Fruit fly (Drosophila melanogaster) whole organism, embryonic: ENCODE results near the gene Nmt.

Experiments used
- Adf1 ChIP-seq: fragments of 200-800 bp; sonication (Bioruptor generic); IDR thresholded peaks from 2 replicates; pipeline ENCODE4 v1.3.6; 2022; ENCODE audit warnings: missing biosample characterization, missing genetic modification characterization
- Aef1 ChIP-seq: fragments of 200-800 bp; sonication (Bioruptor generic); IDR thresholded peaks from 3 replicates; pipeline ENCODE4 v1.3.6; 2022; ENCODE audit warnings: missing biosample characterization, missing genetic modification characterization
- B-H2 ChIP-seq: fragments of 200-800 bp; sonication (Bioruptor generic); optimal IDR thresholded peaks from 2 replicates; lab custom pipeline; 2018; ENCODE audit warnings: missing biosample characterization, mild to moderate bottlenecking, missing genetic modification characterization
- C15 ChIP-seq: fragments of 200-800 bp; sonication (Bioruptor generic); IDR thresholded peaks from 3 replicates; pipeline ENCODE4 v1.3.6; 2022; ENCODE audit warnings: missing biosample characterization, missing genetic modification characterization
- CG10366 ChIP-seq: fragments of 200-800 bp; sonication (Bioruptor generic); IDR thresholded peaks from 2 replicates; pipeline ENCODE4 v1.3.6; 2022; ENCODE audit warnings: missing biosample characterization, missing genetic modification characterization
- CG10431 ChIP-seq: fragments of 200-800 bp; sonication (Bioruptor generic); optimal IDR thresholded peaks from 3 replicates; lab custom pipeline; 2018; ENCODE audit warnings: missing biosample characterization, mild to moderate bottlenecking, missing genetic modification characterization
- CG10543 ChIP-seq: fragments of 200-800 bp; sonication (Bioruptor generic); optimal IDR thresholded peaks from 3 replicates; lab custom pipeline; 2017; ENCODE audit warnings: missing biosample characterization, mild to moderate bottlenecking, missing genetic modification characterization, moderate library complexity
- CG10654 ChIP-seq: fragments of 200-800 bp; sonication (Bioruptor generic); optimal IDR thresholded peaks from 2 replicates; lab custom pipeline; 2016; ENCODE audit warnings: missing biosample characterization, missing genetic modification characterization
- CG11085 ChIP-seq: fragments of 200-800 bp; sonication (Bioruptor generic); IDR thresholded peaks from 2 replicates; pipeline ENCODE4 v1.3.6; 2022; ENCODE audit warnings: missing biosample characterization, missing genetic modification characterization
- CG11456 ChIP-seq: fragments of 200-800 bp; sonication (Bioruptor generic); IDR thresholded peaks from 3 replicates; pipeline ENCODE4 v1.3.6; 2022; ENCODE audit warnings: missing biosample characterization, missing genetic modification characterization
- CG14050 ChIP-seq: fragments of 200-800 bp; sonication (Bioruptor generic); IDR thresholded peaks from 3 replicates; pipeline ENCODE4 v1.3.6; 2022; ENCODE audit warnings: missing biosample characterization, missing genetic modification characterization
- CG14441 ChIP-seq: fragments of 200-800 bp; sonication (Bioruptor generic); IDR thresholded peaks from 2 replicates; pipeline ENCODE4 v1.3.6; 2022; ENCODE audit warnings: missing biosample characterization, missing genetic modification characterization
- CG15479 ChIP-seq: fragments of 200-800 bp; sonication (Bioruptor generic); optimal IDR thresholded peaks from 3 replicates; lab custom pipeline; 2019; ENCODE audit warnings: missing biosample characterization, mild to moderate bottlenecking, missing genetic modification characterization, moderate library complexity
- CG18764 ChIP-seq: fragments of 200-800 bp; sonication (Bioruptor generic); optimal IDR thresholded peaks from 3 replicates; lab custom pipeline; 2016; ENCODE audit warnings: missing biosample characterization, missing genetic modification characterization
- CG2712 ChIP-seq: fragments of 200-800 bp; optimal IDR thresholded peaks from 3 replicates; lab custom pipeline; 2019; ENCODE audit warnings: missing biosample characterization, mild to moderate bottlenecking, missing genetic modification characterization, moderate library complexity
- CG30020 ChIP-seq: fragments of 200-800 bp; optimal IDR thresholded peaks from 2 replicates; lab custom pipeline; 2019; ENCODE audit warnings: missing biosample characterization, mild to moderate bottlenecking, missing genetic modification characterization, moderate library complexity
- CG3995 ChIP-seq: fragments of 200-800 bp; sonication (Bioruptor generic); optimal IDR thresholded peaks from 3 replicates; lab custom pipeline; 2016; ENCODE audit warnings: missing biosample characterization, missing genetic modification characterization
- CG4730 ChIP-seq: fragments of 200-800 bp; sonication (Bioruptor generic); IDR thresholded peaks from 2 replicates; pipeline ENCODE4 v1.3.6; 2022; ENCODE audit warnings: missing biosample characterization, missing genetic modification characterization
- CG4854 ChIP-seq: fragments of 200-800 bp; sonication (Bioruptor generic); optimal IDR thresholded peaks from 2 replicates; lab custom pipeline; 2016; ENCODE audit warnings: missing biosample characterization, missing genetic modification characterization, inconsistent platforms
- CG8089 ChIP-seq: fragments of 200-800 bp; sonication (Bioruptor generic); optimal IDR thresholded peaks from 3 replicates; lab custom pipeline; 2016; ENCODE audit warnings: missing biosample characterization, missing genetic modification characterization
- CG8290 ChIP-seq, 3 experiments: fragments of 200-800 bp; sonication (Bioruptor generic); optimal IDR thresholded peaks; 2 replicates each; lab custom pipeline; 2016 to 2019; ENCODE audit warnings: missing biosample characterization in 3 of 3, missing genetic modification characterization in 3 of 3, mild to moderate bottlenecking in 2 of 3, moderate library complexity in 1 of 3
- CG8388 ChIP-seq: fragments of 200-800 bp; sonication (Bioruptor generic); optimal IDR thresholded peaks from 2 replicates; lab custom pipeline; 2019; ENCODE audit warnings: missing biosample characterization, mild to moderate bottlenecking, missing genetic modification characterization, moderate library complexity
- D19B ChIP-seq: fragments of 200-800 bp; sonication (Bioruptor generic); optimal IDR thresholded peaks from 2 replicates; lab custom pipeline; 2017; ENCODE audit warnings: missing biosample characterization, mild to moderate bottlenecking, missing genetic modification characterization
- Dbx ChIP-seq: fragments of 200-800 bp; sonication (Bioruptor generic); IDR thresholded peaks from 3 replicates; pipeline ENCODE4 v1.3.6; 2022; ENCODE audit warnings: missing biosample characterization, missing genetic modification characterization
- Fer1 ChIP-seq: fragments of 200-800 bp; sonication (Bioruptor generic); optimal IDR thresholded peaks from 2 replicates; lab custom pipeline; 2017; ENCODE audit warnings: missing biosample characterization, mild to moderate bottlenecking, missing genetic modification characterization
- HLH4C ChIP-seq: fragments of 200-800 bp; sonication (Bioruptor generic); IDR thresholded peaks from 3 replicates; pipeline ENCODE4 v1.3.6; 2022; ENCODE audit warnings: missing biosample characterization, missing genetic modification characterization; ENCODE audit not compliant: partially characterized antibody
- Hr51 ChIP-seq, 2 experiments: fragments of 200-800 bp; sonication (Bioruptor generic); optimal IDR thresholded peaks; 2 replicates in 1 of 2; 3 replicates in 1 of 2; lab custom pipeline; 2016 to 2018; ENCODE audit warnings: missing biosample characterization in 2 of 2, missing genetic modification characterization in 2 of 2, mild to moderate bottlenecking in 1 of 2, moderate library complexity in 1 of 2
- NC2β ChIP-seq: fragments of 200-800 bp; sonication (Bioruptor generic); optimal IDR thresholded peaks from 2 replicates; lab custom pipeline; 2016; ENCODE audit warnings: missing biosample characterization, missing genetic modification characterization
- bowl ChIP-seq: fragments of 200-800 bp; sonication (Bioruptor generic); IDR thresholded peaks from 2 replicates; pipeline ENCODE4 v1.3.6; 2022; ENCODE audit warnings: missing biosample characterization, missing genetic modification characterization
- cas ChIP-seq: fragments of 200-800 bp; sonication (Bioruptor generic); IDR thresholded peaks from 2 replicates; pipeline ENCODE4 v1.3.6; 2022; ENCODE audit warnings: missing biosample characterization, missing genetic modification characterization
- dan ChIP-seq: fragments of 200-800 bp; sonication (Bioruptor generic); IDR thresholded peaks from 2 replicates; pipeline ENCODE4 v1.3.6; 2022; ENCODE audit warnings: missing biosample characterization, missing genetic modification characterization
- danr ChIP-seq: fragments of 200-800 bp; sonication (Bioruptor generic); IDR thresholded peaks from 2 replicates; pipeline ENCODE4 v1.3.6; 2022; ENCODE audit warnings: missing biosample characterization, missing genetic modification characterization
- eve ChIP-seq, 2 experiments: fragments of >200 bp; optimal IDR thresholded peaks; 2 replicates each; lab custom pipeline; 2017; ENCODE audit warnings: missing biosample characterization in 2 of 2, missing genetic modification characterization in 2 of 2
- eyg ChIP-seq: fragments of 200-800 bp; sonication (Bioruptor generic); optimal IDR thresholded peaks from 3 replicates; lab custom pipeline; 2016; ENCODE audit warnings: missing biosample characterization, missing genetic modification characterization
- grau ChIP-seq: fragments of 200-800 bp; optimal IDR thresholded peaks from 3 replicates; lab custom pipeline; 2019; ENCODE audit warnings: missing biosample characterization, mild to moderate bottlenecking, missing genetic modification characterization, moderate library complexity
- gro ChIP-seq: fragments of 200-800 bp; sonication (Bioruptor generic); optimal IDR thresholded peaks from 2 replicates; lab custom pipeline; 2016; ENCODE audit warnings: missing biosample characterization, missing genetic modification characterization
- insv ChIP-seq, 2 experiments: fragments of 200-800 bp; sonication (Bioruptor generic); optimal IDR thresholded peaks; 3 replicates each; lab custom pipeline; 2016 to 2018; ENCODE audit warnings: missing biosample characterization in 2 of 2, missing genetic modification characterization in 2 of 2
- kah ChIP-seq: fragments of 200-800 bp; sonication (Bioruptor generic); optimal IDR thresholded peaks from 2 replicates; lab custom pipeline; 2018; ENCODE audit warnings: missing biosample characterization, mild to moderate bottlenecking, missing genetic modification characterization
- kni ChIP-seq: fragments of 200-800 bp; sonication (Bioruptor generic); optimal IDR thresholded peaks from 3 replicates; lab custom pipeline; 2017; ENCODE audit warnings: mild to moderate bottlenecking, missing biosample characterization, missing genetic modification reagents, missing genetic modification characterization
- nau ChIP-seq: fragments of 200-800 bp; sonication (Bioruptor generic); optimal IDR thresholded peaks from 3 replicates; lab custom pipeline; 2017; ENCODE audit warnings: missing biosample characterization, mild to moderate bottlenecking, missing genetic modification characterization, missing genetic modification reagents
- nerfin-2 ChIP-seq: fragments of 200-800 bp; sonication (Bioruptor generic); IDR thresholded peaks from 2 replicates; pipeline ENCODE4 v1.3.6; 2022; ENCODE audit warnings: missing biosample characterization, missing genetic modification characterization; ENCODE audit not compliant: partially characterized antibody
- p53 ChIP-seq: fragments of 200-800 bp; sonication (Bioruptor generic); optimal IDR thresholded peaks from 2 replicates; lab custom pipeline; 2016; ENCODE audit warnings: missing biosample characterization, missing genetic modification characterization
- pnt ChIP-seq: fragments of 200-800 bp; sonication (Bioruptor generic); optimal IDR thresholded peaks from 3 replicates; lab custom pipeline; 2016; ENCODE audit warnings: missing biosample characterization, missing genetic modification characterization
- psq ChIP-seq: fragments of 200-800 bp; sonication (Bioruptor generic); optimal IDR thresholded peaks from 2 replicates; lab custom pipeline; 2017; ENCODE audit warnings: missing biosample characterization, missing genetic modification characterization
- sqz ChIP-seq: fragments of 200-800 bp; sonication (Bioruptor generic); optimal IDR thresholded peaks from 3 replicates; lab custom pipeline; 2018; ENCODE audit warnings: missing biosample characterization, mild to moderate bottlenecking, missing genetic modification characterization
- tap ChIP-seq: fragments of 200-800 bp; optimal IDR thresholded peaks from 3 replicates; lab custom pipeline; 2019; ENCODE audit warnings: missing biosample characterization, mild to moderate bottlenecking, missing genetic modification characterization, moderate library complexity
- twi ChIP-seq: fragments of 200-800 bp; optimal IDR thresholded peaks from 2 replicates; lab custom pipeline; 2019; ENCODE audit warnings: missing biosample characterization, mild to moderate bottlenecking, missing genetic modification characterization, moderate library complexity
- wor ChIP-seq: fragments of 200-800 bp; sonication (Bioruptor generic); IDR thresholded peaks from 2 replicates; pipeline ENCODE4 v1.3.6; 2022; ENCODE audit warnings: missing biosample characterization, missing genetic modification characterization
- zf30C ChIP-seq: fragments of 200-800 bp; sonication (Bioruptor generic); optimal IDR thresholded peaks from 3 replicates; lab custom pipeline; 2018; ENCODE audit warnings: missing biosample characterization, mild to moderate bottlenecking, missing genetic modification characterization

Gene Nmt

dm6 chr3L:8153206-8153996 lies 24.8 kb downstream of the Nmt start (continued):
- TF ChIP-seq psq (GFP tag; lab: Kevin White, UChicago) (no peak), eyg (GFP tag; lab: Kevin White, UChicago) (no peak), CG18764 (GFP tag; lab: Kevin White, UChicago) (peak; percentile 35), CG10543 (GFP tag; lab: Kevin White, UChicago) (no peak), zf30C (GFP tag; lab: Kevin White, UChicago) (no peak), Hr51 (GFP tag; optimal IDR thresholded peaks at IDR 0.05; lab: Kevin White, UChicago) (peak in 1 of 2 experiments; percentile 85), wor (GFP tag; lab: Robert Waterston, UW) (peak; percentile 39; the same call in 1 of the 2 replicates), HLH4C (GFP tag; lab: Robert Waterston, UW) (no peak), C15 (GFP tag; lab: Robert Waterston, UW) (no peak), CG11085 (GFP tag; lab: Robert Waterston, UW) (0 out of 2 replicates have a peak, but pooled peaks have one; percentile 14), cas (GFP tag; lab: Robert Waterston, UW) (no peak), grau (tag; lab: Kevin White, UChicago) (peak; percentile 56), nerfin-2 (no peak), pnt (GFP tag; lab: Kevin White, UChicago) (peak; percentile 36), dan (GFP tag; lab: Robert Waterston, UW) (no peak), NC2β (GFP tag; lab: Kevin White, UChicago) (peak; percentile 10), danr (GFP tag; lab: Robert Waterston, UW) (0 out of 2 replicates have a peak, but pooled peaks have one; percentile 23), Aef1 (peak; percentile 46; the same call in 1 of the 3 replicates), B-H2 (GFP tag; lab: Kevin White, UChicago) (no peak), eve (GFP tag; optimal IDR thresholded peaks at IDR 0.05; lab: Kevin White, UChicago) (peak in 1 of 2 experiments; percentile 62), sqz (GFP tag; lab: Kevin White, UChicago) (peak; percentile 27), CG10654 (GFP tag; lab: Kevin White, UChicago) (peak; percentile 45), CG4854 (GFP tag; lab: Kevin White, UChicago) (peak; percentile 3), CG11456 (GFP tag; lab: Robert Waterston, UW) (no peak), CG2712 (tag; lab: Kevin White, UChicago) (peak; percentile 33), CG8089 (peak; percentile 22), D19B (no peak), CG14441 (GFP tag; lab: Robert Waterston, UW) (peak; percentile 66), CG10431 (no peak), kni (GFP tag; lab: Kevin White, UChicago) (no peak), Dbx (GFP tag; lab: Robert Waterston, UW) (no peak), CG8388 (GFP tag; lab: Kevin White, UChicago) (peak; percentile 32), CG10366 (GFP tag; lab: Robert Waterston, UW) (peak; percentile 67), kah (peak; percentile 46), bowl (GFP tag; lab: Robert Waterston, UW) (no peak; the same call in 1 of the 2 replicates), nau (peak; percentile 62), insv (GFP tag; optimal IDR thresholded peaks at IDR 0.05; lab: Kevin White, UChicago) (no peak), Adf1 (GFP tag; lab: Robert Waterston, UW) (no peak), CG15479 (no peak), tap (tag; lab: Kevin White, UChicago) (peak; percentile 61), CG14050 (GFP tag; lab: Robert Waterston, UW) (peak; percentile 57), CG30020 (no peak), CG4730 (GFP tag; lab: Robert Waterston, UW) (0 out of 2 replicates have a peak, but pooled peaks have one; percentile 18), gro (GFP tag; lab: Kevin White, UChicago) (no peak), CG8290 (GFP tag; optimal IDR thresholded peaks at IDR 0.05; lab: Kevin White, UChicago) (no peak), CG8290 (tag; optimal IDR thresholded peaks at IDR 0.05; lab: Kevin White, UChicago) (no peak), CG3995 (no peak), Fer1 (peak; percentile 48), p53 (GFP tag; lab: Kevin White, UChicago) (no peak), twi (tag; lab: Kevin White, UChicago) (no peak)
